Comparison of ENCODE assay signal across 6 worm cellular contexts in the genomic region with DNA sequence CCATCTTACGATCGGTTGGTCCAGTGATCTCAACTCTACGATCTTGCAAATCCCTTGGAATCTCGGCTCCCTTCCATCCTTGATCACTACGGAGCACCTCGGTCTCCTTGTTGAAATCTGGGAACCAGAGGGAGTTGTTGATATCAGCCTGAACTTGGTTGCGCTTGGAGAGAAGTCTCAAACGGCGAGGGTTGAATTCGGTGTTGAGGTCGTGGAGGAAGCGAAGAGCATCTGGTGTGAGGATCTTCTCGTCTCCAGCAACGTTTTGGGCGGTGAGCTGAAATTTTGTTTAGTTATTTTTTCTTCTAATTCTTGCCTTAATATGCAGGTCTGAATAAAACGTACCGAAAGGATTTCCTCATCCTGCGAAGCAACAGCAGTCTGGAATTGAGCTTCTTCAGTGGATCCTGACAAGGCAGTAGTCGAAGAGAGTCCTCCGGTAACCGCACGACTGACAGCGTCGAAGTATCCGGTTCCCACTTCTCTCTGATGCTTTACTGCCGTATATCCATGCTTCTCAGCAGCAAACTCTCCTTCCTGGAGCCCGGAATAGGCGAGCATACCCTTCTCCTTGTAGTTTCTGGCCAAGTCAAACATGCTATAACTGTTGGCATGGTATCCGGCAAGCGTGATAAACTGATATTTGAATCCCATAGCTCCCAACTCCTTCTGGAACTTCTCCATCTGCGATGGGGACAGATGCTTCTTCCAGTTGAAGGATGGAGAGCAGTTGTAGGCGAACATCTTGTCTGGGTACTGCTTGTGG.
TF ChIP-seq lines count a peak whose summit lies in the region.

No protein-coding gene starts in this region.

TF ChIP-seq in whole organism, L1 larva, 84 proteins besides CTCF, POLR2A, EP300 and RAD21 (continues in another document):
- TF ChIP-seq unc-62 (GFP tag; optimal IDR thresholded peaks at IDR 0.05; lab: Kevin White, UChicago), result no peak
- TF ChIP-seq tbx-2 (tag; optimal IDR thresholded peaks at IDR 0.05; lab: Kevin White, UChicago), result no peak
- no peak for TF ChIP-seq ceh-8 (GFP tag; optimal IDR thresholded peaks at IDR 0.05; lab: Kevin White, UChicago)
- no peak for TF ChIP-seq skn-1 (tag; optimal IDR thresholded peaks at IDR 0.05; lab: Kevin White, UChicago)
- no peak for TF ChIP-seq dpl-1 (GFP tag; optimal IDR thresholded peaks at IDR 0.05; lab: Kevin White, UChicago)
- TF ChIP-seq C16A3.4 (tag; optimal IDR thresholded peaks at IDR 0.05; lab: Kevin White, UChicago), result no peak
- TF ChIP-seq lin-39 (tag; optimal IDR thresholded peaks at IDR 0.05; lab: Kevin White, UChicago), result no peak
- TF ChIP-seq aha-1 (tag; optimal IDR thresholded peaks at IDR 0.05; lab: Kevin White, UChicago), result no peak
- no peak for TF ChIP-seq fkh-8 (tag; optimal IDR thresholded peaks at IDR 0.05; lab: Kevin White, UChicago)
- no peak for TF ChIP-seq fkh-4 (tag; optimal IDR thresholded peaks at IDR 0.05; lab: Kevin White, UChicago; ENCODE audit: borderline replicate concordance)
- no peak for TF ChIP-seq blmp-1 (tag; optimal IDR thresholded peaks at IDR 0.05; lab: Kevin White, UChicago)
- peak in 1 of 2 experiments; percentile 58 for TF ChIP-seq lin-35 (GFP tag; optimal IDR thresholded peaks at IDR 0.05; lab: Kevin White, UChicago)
- no peak for TF ChIP-seq swsn-7 (tag; optimal IDR thresholded peaks at IDR 0.05; lab: Kevin White, UChicago)
- TF ChIP-seq snpc-4 (tag; optimal IDR thresholded peaks at IDR 0.05; lab: Kevin White, UChicago), result no peak

TF ChIP-seq in whole organism, L2 larva, 48 proteins besides CTCF, POLR2A, EP300 and RAD21 (continues in another document):
- TF ChIP-seq unc-39 (tag; optimal IDR thresholded peaks at IDR 0.05; lab: Kevin White, UChicago) (no peak), nhr-10 (tag; optimal IDR thresholded peaks at IDR 0.05; lab: Kevin White, UChicago) (no peak), nhr-77 (tag; optimal IDR thresholded peaks at IDR 0.05; lab: Kevin White, UChicago) (no peak), aly-2 (tag; optimal IDR thresholded peaks at IDR 0.05; lab: Kevin White, UChicago) (no peak), crh-2 (tag; optimal IDR thresholded peaks at IDR 0.05; lab: Kevin White, UChicago) (peak; percentile 14), elt-1 (tag; optimal IDR thresholded peaks at IDR 0.05; lab: Kevin White, UChicago) (no peak), alr-1 (tag; optimal IDR thresholded peaks at IDR 0.05; lab: Kevin White, UChicago) (no peak), sma-3 (GFP tag; optimal IDR thresholded peaks at IDR 0.05; lab: Kevin White, UChicago) (no peak), ZK546.5 (tag; optimal IDR thresholded peaks at IDR 0.05; lab: Kevin White, UChicago) (no peak), Y55F3AM.14 (GFP tag; optimal IDR thresholded peaks at IDR 0.05; lab: Kevin White, UChicago) (peak; percentile 27), R02D3.7 (tag; optimal IDR thresholded peaks at IDR 0.05; lab: Kevin White, UChicago) (no peak), sma-9 (GFP tag; optimal IDR thresholded peaks at IDR 0.05; lab: Kevin White, UChicago) (no peak), sma-9 (tag; optimal IDR thresholded peaks at IDR 0.05; lab: Kevin White, UChicago) (no peak), unc-55 (GFP tag; optimal IDR thresholded peaks at IDR 0.05; lab: Kevin White, UChicago) (no peak), lin-13 (GFP tag; optimal IDR thresholded peaks at IDR 0.05; lab: Kevin White, UChicago) (no peak)

TF ChIP-seq in whole organism, L3 larva, 47 proteins besides CTCF, POLR2A, EP300 and RAD21 (continues in another document):
- TF ChIP-seq elt-3 (tag; optimal IDR thresholded peaks at IDR 0.05; lab: Kevin White, UChicago) (peak in 1 of 3 experiments; percentile 53), ceh-28 (tag; optimal IDR thresholded peaks at IDR 0.05; lab: Kevin White, UChicago) (no peak), mdl-1 (tag; optimal IDR thresholded peaks at IDR 0.05; lab: Kevin White, UChicago) (no peak), zag-1 (tag; optimal IDR thresholded peaks at IDR 0.05; lab: Kevin White, UChicago) (no peak), unc-39 (tag; optimal IDR thresholded peaks at IDR 0.05; lab: Kevin White, UChicago) (no peak), nhr-43 (tag; optimal IDR thresholded peaks at IDR 0.05; lab: Kevin White, UChicago; ENCODE audit: poor library complexity, severe bottlenecking) (peak; percentile 24), nhr-23 (tag; optimal IDR thresholded peaks at IDR 0.05; lab: Kevin White, UChicago) (peak; percentile 5), ceh-82 (tag; optimal IDR thresholded peaks at IDR 0.05; lab: Kevin White, UChicago) (no peak), nhr-76 (tag; optimal IDR thresholded peaks at IDR 0.05; lab: Kevin White, UChicago) (no peak), nfya-1 (tag; optimal IDR thresholded peaks at IDR 0.05; lab: Kevin White, UChicago; ENCODE audit: insufficient read depth) (peak; percentile 18), lin-39 (tag; optimal IDR thresholded peaks at IDR 0.05; lab: Kevin White, UChicago) (peak; percentile 38), pqm-1 (tag; optimal IDR thresholded peaks at IDR 0.05; lab: Kevin White, UChicago) (no peak), jun-1 (tag; optimal IDR thresholded peaks at IDR 0.05; lab: Kevin White, UChicago) (no peak), nhr-25 (tag; optimal IDR thresholded peaks at IDR 0.05; lab: Kevin White, UChicago) (peak; percentile 2)

TF ChIP-seq in whole organism, L4 larva, 104 proteins besides CTCF, POLR2A, EP300 and RAD21 (continues in another document):
- no peak for TF ChIP-seq mdl-1 (tag; optimal IDR thresholded peaks at IDR 0.05; lab: Kevin White, UChicago)
- TF ChIP-seq nhr-6 (tag; optimal IDR thresholded peaks at IDR 0.05; lab: Kevin White, UChicago), result no peak
- peak; percentile 93 for TF ChIP-seq ama-1 (optimal IDR thresholded peaks at IDR 0.05; lab: Kevin White, UChicago)
- no peak for TF ChIP-seq daf-16 (GFP tag; optimal IDR thresholded peaks at IDR 0.05; lab: Kevin White, UChicago)
- TF ChIP-seq daf-16 (tag; optimal IDR thresholded peaks at IDR 0.05; lab: Kevin White, UChicago), result peak; percentile 62
- TF ChIP-seq T26A8.4 (GFP tag; IDR thresholded peaks at IDR 0.05; lab: Robert Waterston, UW), result peak; percentile 58; the same call in 1 of the 2 replicates
- 0 out of 2 replicates have a peak, but pooled peaks have one; percentile 29 for TF ChIP-seq zip-11 (GFP tag; IDR thresholded peaks at IDR 0.05; lab: Robert Waterston, UW)
- 0 out of 2 replicates have a peak, but pooled peaks have one; percentile 3 for TF ChIP-seq madf-9 (GFP tag; conservative IDR thresholded peaks at IDR 0.05; lab: Robert Waterston, UW)
- TF ChIP-seq rbr-2 (tag; optimal IDR thresholded peaks at IDR 0.05; lab: Kevin White, UChicago), result no peak
- TF ChIP-seq nhr-42 (GFP tag; IDR thresholded peaks at IDR 0.05; lab: Robert Waterston, UW), result 0 out of 2 replicates have a peak, but pooled peaks have one; percentile 28
- TF ChIP-seq egl-43 (GFP tag; IDR thresholded peaks at IDR 0.05; lab: Robert Waterston, UW), result no peak
- TF ChIP-seq jun-1 (tag; optimal IDR thresholded peaks at IDR 0.05; lab: Kevin White, UChicago), result peak; percentile 36
- peak; percentile 2 for TF ChIP-seq nhr-25 (tag; optimal IDR thresholded peaks at IDR 0.05; lab: Kevin White, UChicago; ENCODE audit: borderline replicate concordance, insufficient read depth)

TF ChIP-seq in whole organism, early embryonic, 17 proteins besides CTCF, POLR2A, EP300 and RAD21:
- TF ChIP-seq ceh-13 (GFP tag; optimal IDR thresholded peaks at IDR 0.05; lab: Kevin White, UChicago) (no peak), aly-1 (tag; optimal IDR thresholded peaks at IDR 0.05; lab: Kevin White, UChicago) (peak; percentile 12)

TF ChIP-seq in whole organism, young adult, 124 proteins besides CTCF, POLR2A, EP300 and RAD21 (continues in another document):
- no peak for TF ChIP-seq lag-1 (GFP tag; IDR thresholded peaks at IDR 0.05; lab: Robert Waterston, UW)
- TF ChIP-seq ceh-100 (GFP tag; IDR thresholded peaks at IDR 0.05; lab: Robert Waterston, UW), result no peak
- TF ChIP-seq B0019.2 (GFP tag; conservative IDR thresholded peaks at IDR 0.05; lab: Robert Waterston, UW), result no peak
- TF ChIP-seq snpc-1.3 (tag; optimal IDR thresholded peaks at IDR 0.05; lab: Kevin White, UChicago; ENCODE audit: insufficient read depth), result no peak
- no peak for TF ChIP-seq ceh-58 (GFP tag; IDR thresholded peaks at IDR 0.05; lab: Robert Waterston, UW)
- TF ChIP-seq F39B2.1 (GFP tag; IDR thresholded peaks at IDR 0.05; lab: Robert Waterston, UW), result no peak
- no peak for TF ChIP-seq sptf-2 (GFP tag; optimal IDR thresholded peaks at IDR 0.05; lab: Kevin White, UChicago)
- no peak for TF ChIP-seq atf-7 (tag; optimal IDR thresholded peaks at IDR 0.05; lab: Kevin White, UChicago)
- TF ChIP-seq zim-3 (tag; optimal IDR thresholded peaks at IDR 0.05; lab: Kevin White, UChicago), result no peak
- TF ChIP-seq madf-8 (GFP tag; conservative IDR thresholded peaks at IDR 0.05; lab: Robert Waterston, UW), result no peak
- 0 out of 2 replicates have a peak, but pooled peaks have one; percentile 6 for TF ChIP-seq bed-2 (GFP tag; IDR thresholded peaks at IDR 0.05; lab: Robert Waterston, UW)
- no peak for TF ChIP-seq madf-10 (tag; optimal IDR thresholded peaks at IDR 0.05; lab: Kevin White, UChicago)
- TF ChIP-seq Y67H2A.10 (GFP tag; conservative IDR thresholded peaks at IDR 0.05; lab: Robert Waterston, UW), result no peak
- no peak for TF ChIP-seq sdz-38 (tag; optimal IDR thresholded peaks at IDR 0.05; lab: Kevin White, UChicago)
- TF ChIP-seq ceh-91 (GFP tag; IDR thresholded peaks at IDR 0.05; lab: Robert Waterston, UW), result no peak
- TF ChIP-seq lir-1 (GFP tag; conservative IDR thresholded peaks at IDR 0.05; lab: Robert Waterston, UW), result no peak
- TF ChIP-seq akir-1 (GFP tag; optimal IDR thresholded peaks at IDR 0.05; lab: Kevin White, UChicago), result no peak
- TF ChIP-seq chd-7 (tag; optimal IDR thresholded peaks at IDR 0.05; lab: Kevin White, UChicago), result no peak
- no peak for TF ChIP-seq ets-4 (GFP tag; optimal IDR thresholded peaks at IDR 0.05; lab: Kevin White, UChicago)
- no peak for TF ChIP-seq hrde-1 (tag; optimal IDR thresholded peaks at IDR 0.05; lab: Kevin White, UChicago; ENCODE audit: borderline replicate concordance)
- TF ChIP-seq Y79H2A.3 (GFP tag; conservative IDR thresholded peaks at IDR 0.05; lab: Robert Waterston, UW), result no peak
- no peak for TF ChIP-seq rpc-1 (optimal IDR thresholded peaks at IDR 0.05; lab: Kevin White, UChicago)
- TF ChIP-seq rpc-1 (tag; optimal IDR thresholded peaks at IDR 0.05; lab: Kevin White, UChicago), result no peak
- no peak for TF ChIP-seq lsl-1 (GFP tag; optimal IDR thresholded peaks at IDR 0.05; lab: Kevin White, UChicago)
- TF ChIP-seq C17E4.6 (GFP tag; IDR thresholded peaks at IDR 0.05; lab: Robert Waterston, UW), result no peak
- TF ChIP-seq Y56A3A.18 (GFP tag; IDR thresholded peaks at IDR 0.05; lab: Robert Waterston, UW), result 0 out of 2 replicates have a peak, but pooled peaks have one; percentile 8
- TF ChIP-seq Y53G8AR.9 (GFP tag; conservative IDR thresholded peaks at IDR 0.05; lab: Robert Waterston, UW), result peak; percentile 64
- no peak for TF ChIP-seq F10E7.11 (tag; optimal IDR thresholded peaks at IDR 0.05; lab: Kevin White, UChicago)
- no peak for TF ChIP-seq mel-28 (tag; optimal IDR thresholded peaks at IDR 0.05; lab: Kevin White, UChicago; ENCODE audit: borderline replicate concordance)
- TF ChIP-seq nfyb-1 (GFP tag; IDR thresholded peaks at IDR 0.05; lab: Robert Waterston, UW), result no peak; the same call in none of the 2 replicates
